Fruit fly (Drosophila melanogaster) whole organism, embryonic: ENCODE data around the gene Muc14A.
A peak's percentile ranks its signal among the peaks of the same experiment; 100 is the strongest.

Source experiments
- C15 ChIP-seq: fragments of 200-800 bp; sonication (Bioruptor generic); IDR thresholded peaks from 3 replicates; pipeline ENCODE4 v1.3.6; 2022; ENCODE audit warnings: missing biosample characterization, missing genetic modification characterization
- CG10209 ChIP-seq: fragments of 200-800 bp; sonication (Bioruptor generic); optimal IDR thresholded peaks from 3 replicates; lab custom pipeline; 2017; ENCODE audit warnings: missing biosample characterization, mild to moderate bottlenecking, missing genetic modification characterization, missing genetic modification reagents
- CG10274 ChIP-seq: fragments of 200-800 bp; sonication (Bioruptor generic); optimal IDR thresholded peaks from 3 replicates; lab custom pipeline; 2017; ENCODE audit warnings: missing biosample characterization, mild to moderate bottlenecking, missing genetic modification characterization
- CG10654 ChIP-seq: fragments of 200-800 bp; sonication (Bioruptor generic); optimal IDR thresholded peaks from 2 replicates; lab custom pipeline; 2016; ENCODE audit warnings: missing biosample characterization, missing genetic modification characterization
- CG11723 ChIP-seq: fragments of 200-800 bp; sonication (Bioruptor generic); optimal IDR thresholded peaks from 2 replicates; lab custom pipeline; 2017; ENCODE audit warnings: missing biosample characterization, mild to moderate bottlenecking, missing genetic modification characterization
- CG12236 ChIP-seq: fragments of 200-800 bp; sonication (Bioruptor generic); optimal IDR thresholded peaks from 2 replicates; lab custom pipeline; 2016; ENCODE audit warnings: missing biosample characterization, missing genetic modification characterization
- CG13424 ChIP-seq: fragments of 200-800 bp; sonication (Bioruptor generic); optimal IDR thresholded peaks from 2 replicates; lab custom pipeline; 2019; ENCODE audit warnings: missing biosample characterization, mild to moderate bottlenecking, missing genetic modification characterization, moderate library complexity
- CG15073 ChIP-seq: fragments of 200-800 bp; sonication (Bioruptor generic); optimal IDR thresholded peaks from 2 replicates; lab custom pipeline; 2016; ENCODE audit warnings: missing biosample characterization, missing genetic modification characterization
- CG1529 ChIP-seq: fragments of 200-800 bp; sonication (Bioruptor generic); optimal IDR thresholded peaks from 3 replicates; lab custom pipeline; 2018; ENCODE audit warnings: missing biosample characterization, missing genetic modification characterization
- CG15514 ChIP-seq: fragments of 200-800 bp; sonication (Bioruptor generic); optimal IDR thresholded peaks from 3 replicates; lab custom pipeline; 2017; ENCODE audit warnings: missing biosample characterization, missing genetic modification characterization, mild to moderate bottlenecking, moderate library complexity, missing genetic modification reagents
- CG18262 ChIP-seq: fragments of 200-800 bp; optimal IDR thresholded peaks from 3 replicates; lab custom pipeline; 2019; ENCODE audit warnings: missing biosample characterization, mild to moderate bottlenecking, missing genetic modification characterization, moderate library complexity
- CG18764 ChIP-seq: fragments of 200-800 bp; sonication (Bioruptor generic); optimal IDR thresholded peaks from 3 replicates; lab custom pipeline; 2016; ENCODE audit warnings: missing biosample characterization, missing genetic modification characterization
- CG30431 ChIP-seq: fragments of 200-800 bp; sonication (Bioruptor generic); optimal IDR thresholded peaks from 2 replicates; lab custom pipeline; 2017; ENCODE audit warnings: missing biosample characterization, missing genetic modification characterization
- CG4360 ChIP-seq: fragments of 200-800 bp; sonication (Bioruptor generic); IDR thresholded peaks from 2 replicates; pipeline ENCODE4 v1.3.6; 2022; ENCODE audit warnings: missing biosample characterization, missing genetic modification characterization
- CG7786 ChIP-seq: fragments of 200-800 bp; sonication (Bioruptor generic); optimal IDR thresholded peaks from 2 replicates; lab custom pipeline; 2016; ENCODE audit warnings: missing biosample characterization, missing genetic modification characterization
- CG8478 ChIP-seq: fragments of >200 bp; optimal IDR thresholded peaks from 2 replicates; lab custom pipeline; 2018
- CG9727 ChIP-seq: fragments of 200-800 bp; sonication (Bioruptor generic); optimal IDR thresholded peaks from 3 replicates; lab custom pipeline; 2017; ENCODE audit warnings: missing biosample characterization, mild to moderate bottlenecking, missing genetic modification characterization
- Deaf1 ChIP-seq: fragments of 200-800 bp; optimal IDR thresholded peaks from 3 replicates; lab custom pipeline; 2019; ENCODE audit warnings: missing biosample characterization, mild to moderate bottlenecking, missing genetic modification characterization, moderate library complexity
- Dip3 ChIP-seq: fragments of 200-800 bp; sonication (Bioruptor generic); optimal IDR thresholded peaks from 3 replicates; lab custom pipeline; 2016; ENCODE audit warnings: missing biosample characterization, missing genetic modification characterization
- Fer1 ChIP-seq: fragments of 200-800 bp; sonication (Bioruptor generic); optimal IDR thresholded peaks from 2 replicates; lab custom pipeline; 2017; ENCODE audit warnings: missing biosample characterization, mild to moderate bottlenecking, missing genetic modification characterization
- Hand ChIP-seq: fragments of 200-800 bp; sonication (Bioruptor generic); optimal IDR thresholded peaks from 2 replicates; lab custom pipeline; 2017; ENCODE audit warnings: mild to moderate bottlenecking, missing biosample characterization, missing genetic modification reagents, missing genetic modification characterization
- HmgZ ChIP-seq: fragments of 200-800 bp; sonication (Bioruptor generic); optimal IDR thresholded peaks from 2 replicates; lab custom pipeline; 2018; ENCODE audit warnings: missing biosample characterization, mild to moderate bottlenecking, missing genetic modification characterization
- Lhr ChIP-seq: fragments of 200-800 bp; sonication (Bioruptor generic); optimal IDR thresholded peaks from 3 replicates; lab custom pipeline; 2017; ENCODE audit warnings: mild to moderate bottlenecking, missing biosample characterization, missing genetic modification reagents, missing genetic modification characterization
- Sin3A ChIP-seq: fragments of >200 bp; optimal IDR thresholded peaks from 2 replicates; lab custom pipeline; 2018
- Trl ChIP-seq, 3 experiments: fragments of >200 bp in 2 of 3; fragments of 200-800 bp in 1 of 3; sonication (Bioruptor generic) in 1 of 3; optimal IDR thresholded peaks; 2 replicates in 1 of 3; 3 replicates in 2 of 3; lab custom pipeline; 2016 to 2017; ENCODE audit warnings: missing biosample characterization in 1 of 3, missing genetic modification characterization in 1 of 3
- Xrp1 ChIP-seq: fragments of 200-800 bp; sonication (Bioruptor generic); IDR thresholded peaks from 2 replicates; pipeline ENCODE4 v1.3.6; 2022; ENCODE audit warnings: missing biosample characterization, missing genetic modification characterization
- btn ChIP-seq: fragments of 200-800 bp; sonication (Bioruptor generic); optimal IDR thresholded peaks from 2 replicates; lab custom pipeline; 2016; ENCODE audit warnings: missing biosample characterization, missing genetic modification characterization
- dan ChIP-seq: fragments of 200-800 bp; sonication (Bioruptor generic); IDR thresholded peaks from 2 replicates; pipeline ENCODE4 v1.3.6; 2022; ENCODE audit warnings: missing biosample characterization, missing genetic modification characterization
- dmrt99B ChIP-seq: fragments of 200-800 bp; sonication (Bioruptor generic); optimal IDR thresholded peaks from 2 replicates; lab custom pipeline; 2018; ENCODE audit warnings: missing biosample characterization, mild to moderate bottlenecking, missing genetic modification characterization, moderate library complexity
- klu ChIP-seq: fragments of 200-800 bp; sonication (Bioruptor generic); IDR thresholded peaks from 2 replicates; pipeline ENCODE4 v1.3.6; 2022; ENCODE audit warnings: missing biosample characterization, missing genetic modification characterization
- lbe ChIP-seq: fragments of 200-800 bp; sonication (Bioruptor generic); optimal IDR thresholded peaks from 2 replicates; lab custom pipeline; 2016; ENCODE audit warnings: missing biosample characterization, mild to moderate bottlenecking, missing genetic modification characterization
- mam ChIP-seq: fragments of 200-800 bp; sonication (Bioruptor generic); optimal IDR thresholded peaks from 3 replicates; lab custom pipeline; 2016; ENCODE audit warnings: missing biosample characterization, missing genetic modification characterization
- repo ChIP-seq: fragments of 200-800 bp; sonication (Bioruptor generic); optimal IDR thresholded peaks from 2 replicates; lab custom pipeline; 2016; ENCODE audit warnings: missing biosample characterization, missing genetic modification characterization
- sc ChIP-seq, 3 experiments: fragments of >200 bp in 2 of 3; fragments of 200-800 bp in 1 of 3; sonication (Bioruptor generic) in 1 of 3; optimal IDR thresholded peaks; 2 replicates in 2 of 3; 3 replicates in 1 of 3; lab custom pipeline; 2017; ENCODE audit warnings: mild to moderate bottlenecking in 1 of 3, missing biosample characterization in 1 of 3, missing genetic modification characterization in 1 of 3, missing genetic modification reagents in 1 of 3
- so ChIP-seq: fragments of 200-800 bp; sonication (Bioruptor generic); IDR thresholded peaks from 3 replicates; pipeline ENCODE4 v1.3.6; 2022; ENCODE audit warnings: missing biosample characterization, missing genetic modification characterization
- twi ChIP-seq: fragments of 200-800 bp; optimal IDR thresholded peaks from 2 replicates; lab custom pipeline; 2019; ENCODE audit warnings: missing biosample characterization, mild to moderate bottlenecking, missing genetic modification characterization, moderate library complexity
- tx ChIP-seq: fragments of 200-800 bp; sonication (Bioruptor generic); optimal IDR thresholded peaks from 2 replicates; lab custom pipeline; 2016; ENCODE audit warnings: missing biosample characterization, missing genetic modification characterization
- unc-4 ChIP-seq: fragments of 200-800 bp; sonication (Bioruptor generic); IDR thresholded peaks from 2 replicates; pipeline ENCODE4 v1.3.6; 2022; ENCODE audit warnings: missing biosample characterization, missing genetic modification characterization; ENCODE audit not compliant: partially characterized antibody
- unpg ChIP-seq: fragments of 200-800 bp; sonication (Bioruptor generic); optimal IDR thresholded peaks from 3 replicates; lab custom pipeline; 2018; ENCODE audit warnings: missing biosample characterization, mild to moderate bottlenecking, missing genetic modification characterization, moderate library complexity

Muc14A gene

dm6 chrX:15973157-15973774 is 35.6 kb upstream of the Muc14A start, which contains the start of gene mmd (continued):
- no peak for TF ChIP-seq lbe (GFP tag; lab: Kevin White, UChicago)
- no peak for TF ChIP-seq klu
- no peak for TF ChIP-seq HmgZ (tag; lab: Kevin White, UChicago)
- no peak for TF ChIP-seq CG18262
- TF ChIP-seq tx (GFP tag; lab: Kevin White, UChicago), result no peak
- TF ChIP-seq unc-4 (GFP tag; lab: Robert Waterston, UW), result no peak
- no peak for TF ChIP-seq dmrt99B (tag; lab: Kevin White, UChicago)
- TF ChIP-seq Deaf1 (tag; lab: Kevin White, UChicago), result peak; percentile 89
- no peak for TF ChIP-seq CG1529 (GFP tag; lab: Kevin White, UChicago)
- no peak for TF ChIP-seq Sin3A (lab: Kevin White, UChicago)
- TF ChIP-seq Trl (optimal IDR thresholded peaks at IDR 0.05; lab: Kevin White, UChicago), result peak; percentile 21 to 44
- TF ChIP-seq Trl (GFP tag; optimal IDR thresholded peaks at IDR 0.05; lab: Kevin White, UChicago), result no peak
- TF ChIP-seq CG30431 (GFP tag; lab: Kevin White, UChicago), result no peak

- TF ChIP-seq twi (no peak), CG1529 (GFP tag; lab: Kevin White, UChicago) (no peak), CG13424 (tag; lab: Kevin White, UChicago) (no peak), Dip3 (GFP tag; lab: Kevin White, UChicago) (no peak), Xrp1 (GFP tag; lab: Robert Waterston, UW) (no peak), so (GFP tag; lab: Robert Waterston, UW) (no peak), sc (optimal IDR thresholded peaks at IDR 0.05; lab: Kevin White, UChicago) (no peak), sc (GFP tag; optimal IDR thresholded peaks at IDR 0.05; lab: Kevin White, UChicago) (no peak), Lhr (GFP tag; lab: Kevin White, UChicago) (no peak), CG18764 (GFP tag; lab: Kevin White, UChicago) (no peak), CG4360 (no peak), CG12236 (GFP tag; lab: Kevin White, UChicago) (no peak), CG10274 (GFP tag; lab: Kevin White, UChicago) (no peak)
Measured at dm6 chrX:15974125-15974524, 34.8 kb upstream of the Muc14A start, which contains the start of gene Or13a. TSS of gene Or13a (plus strand) at chrX:15974425.

- TF ChIP-seq unpg (GFP tag; lab: Kevin White, UChicago) (no peak), CG9727 (GFP tag; lab: Kevin White, UChicago) (no peak), btn (GFP tag; lab: Kevin White, UChicago) (no peak), C15 (no peak), CG15073 (GFP tag; lab: Kevin White, UChicago) (no peak), CG15514 (GFP tag; lab: Kevin White, UChicago) (no peak), CG7786 (no peak), Hand (no peak), CG11723 (GFP tag; lab: Kevin White, UChicago) (no peak), Fer1 (GFP tag; lab: Kevin White, UChicago) (no peak), CG8478 (lab: Kevin White, UChicago) (no peak), mam (no peak), repo (GFP tag; lab: Kevin White, UChicago) (no peak), CG10209 (GFP tag; lab: Kevin White, UChicago) (no peak), dan (GFP tag; lab: Robert Waterston, UW) (no peak), CG10654 (no peak)
Measured at dm6 chrX:15976568-15976967, 32.3 kb upstream of the Muc14A start, which contains the start of gene CG42766. TSS of gene CG42766 (plus strand) at chrX:15976868.
